Fruit fly (Drosophila melanogaster): Measurements from ENCODE around the gene CG7720.

- TF ChIP-seq Sp1 (GFP tag; optimal IDR thresholded peaks at IDR 0.05) (no peak), CrebA (GFP tag; optimal IDR thresholded peaks at IDR 0.05; ENCODE audit: borderline replicate concordance) (no peak)
Observed at dm6 chr3R:18796256-18796655, 1.3 kb upstream of the CG7720 start.
